Fruit fly (Drosophila melanogaster) whole organism, embryonic: Measurements from ENCODE around the gene CG32344.

Experiments
- Atf3 ChIP-seq: fragments of 200-800 bp; sonication (Bioruptor generic); optimal IDR thresholded peaks from 3 replicates; lab custom pipeline; 2016; ENCODE audit warnings: missing biosample characterization, missing genetic modification characterization
- CG12071 ChIP-seq: fragments of 200-800 bp; sonication (Bioruptor generic); optimal IDR thresholded peaks from 3 replicates; lab custom pipeline; 2018; ENCODE audit warnings: missing biosample characterization, mild to moderate bottlenecking, missing genetic modification characterization
- CG14667 ChIP-seq: fragments of 200-800 bp; sonication (Bioruptor generic); IDR thresholded peaks from 2 replicates; pipeline ENCODE4 v1.3.6; 2022; ENCODE audit warnings: missing biosample characterization, missing genetic modification characterization
- CG14965 ChIP-seq: fragments of 200-800 bp; sonication (Bioruptor generic); optimal IDR thresholded peaks from 2 replicates; lab custom pipeline; 2016; ENCODE audit warnings: missing biosample characterization, missing genetic modification characterization, borderline replicate concordance
- CG15011 ChIP-seq: fragments of 200-800 bp; sonication (Bioruptor generic); optimal IDR thresholded peaks from 3 replicates; lab custom pipeline; 2018; ENCODE audit warnings: missing biosample characterization, mild to moderate bottlenecking, missing genetic modification characterization
- CG15073 ChIP-seq: fragments of 200-800 bp; sonication (Bioruptor generic); optimal IDR thresholded peaks from 2 replicates; lab custom pipeline; 2016; ENCODE audit warnings: missing biosample characterization, missing genetic modification characterization
- CG15601 ChIP-seq: fragments of 200-800 bp; sonication (Bioruptor generic); optimal IDR thresholded peaks from 3 replicates; lab custom pipeline; 2019; ENCODE audit warnings: missing biosample characterization, mild to moderate bottlenecking, missing genetic modification characterization, moderate library complexity
- CG17186 ChIP-seq: fragments of 200-800 bp; sonication (Bioruptor generic); optimal IDR thresholded peaks from 3 replicates; lab custom pipeline; 2017; ENCODE audit warnings: missing biosample characterization, missing genetic modification reagents, missing genetic modification characterization
- CG2120 ChIP-seq: fragments of 200-800 bp; sonication (Bioruptor generic); optimal IDR thresholded peaks from 3 replicates; lab custom pipeline; 2016; ENCODE audit warnings: missing biosample characterization, missing genetic modification characterization
- CG32767 ChIP-seq: fragments of 200-800 bp; sonication (Bioruptor generic); IDR thresholded peaks from 2 replicates; pipeline ENCODE4 v1.3.6; 2022; ENCODE audit warnings: missing biosample characterization, missing genetic modification characterization
- CG43689 ChIP-seq: fragments of 200-800 bp; sonication (Bioruptor generic); IDR thresholded peaks from 2 replicates; pipeline ENCODE4 v1.3.6; 2022; ENCODE audit warnings: missing biosample characterization, missing genetic modification characterization
- CG4424 ChIP-seq: fragments of 200-800 bp; sonication (Bioruptor generic); optimal IDR thresholded peaks from 3 replicates; lab custom pipeline; 2016; ENCODE audit warnings: missing biosample characterization, missing genetic modification characterization
- CG4820 ChIP-seq: fragments of 200-800 bp; sonication (Bioruptor generic); optimal IDR thresholded peaks from 3 replicates; lab custom pipeline; 2016; ENCODE audit warnings: missing biosample characterization, missing genetic modification characterization
- CG6254 ChIP-seq: fragments of 200-800 bp; sonication (Bioruptor generic); optimal IDR thresholded peaks from 3 replicates; lab custom pipeline; 2017; ENCODE audit warnings: mild to moderate bottlenecking, missing biosample characterization, missing genetic modification reagents, missing genetic modification characterization
- CG6689 ChIP-seq: fragments of 200-800 bp; sonication (Bioruptor generic); IDR thresholded peaks from 2 replicates; pipeline ENCODE4 v1.3.6; 2022; ENCODE audit warnings: missing biosample characterization, missing genetic modification characterization
- CkIIα-i1 ChIP-seq: fragments of 200-800 bp; sonication (Bioruptor generic); IDR thresholded peaks from 2 replicates; pipeline ENCODE4 v1.3.6; 2022; ENCODE audit warnings: missing biosample characterization, missing genetic modification characterization
- CoRest ChIP-seq: fragments of 200-800 bp; sonication (Bioruptor generic); optimal IDR thresholded peaks from 3 replicates; lab custom pipeline; 2018; ENCODE audit warnings: missing biosample characterization, mild to moderate bottlenecking, missing genetic modification characterization, moderate library complexity
- D19B ChIP-seq: fragments of 200-800 bp; sonication (Bioruptor generic); optimal IDR thresholded peaks from 2 replicates; lab custom pipeline; 2017; ENCODE audit warnings: missing biosample characterization, mild to moderate bottlenecking, missing genetic modification characterization
- Hr39 ChIP-seq: fragments of >200 bp; optimal IDR thresholded peaks from 2 replicates; lab custom pipeline; 2017
- Mes4 ChIP-seq: fragments of 200-800 bp; sonication (Bioruptor generic); optimal IDR thresholded peaks from 2 replicates; lab custom pipeline; 2016; ENCODE audit warnings: missing biosample characterization, missing genetic modification characterization
- NK7.1 ChIP-seq: fragments of 200-800 bp; sonication (Bioruptor generic); optimal IDR thresholded peaks from 3 replicates; lab custom pipeline; 2016; ENCODE audit warnings: missing biosample characterization, missing genetic modification characterization
- Neu2 ChIP-seq: fragments of 200-800 bp; sonication (Bioruptor generic); optimal IDR thresholded peaks from 3 replicates; lab custom pipeline; 2016; ENCODE audit warnings: missing biosample characterization, missing genetic modification characterization, borderline replicate concordance
- Nf-YA ChIP-seq: fragments of 200-800 bp; sonication (Bioruptor generic); IDR thresholded peaks from 2 replicates; pipeline ENCODE4 v1.3.6; 2022; ENCODE audit warnings: missing biosample characterization, missing genetic modification characterization
- Ptx1 ChIP-seq: fragments of 200-800 bp; sonication (Bioruptor generic); IDR thresholded peaks from 2 replicates; pipeline ENCODE4 v1.3.6; 2022; ENCODE audit warnings: missing biosample characterization, missing genetic modification characterization
- Rx ChIP-seq: fragments of 200-800 bp; sonication (Bioruptor generic); IDR thresholded peaks from 2 replicates; pipeline ENCODE4 v1.3.6; 2022; ENCODE audit warnings: missing biosample characterization, missing genetic modification characterization
- Spps ChIP-seq: fragments of 200-800 bp; sonication (Bioruptor generic); optimal IDR thresholded peaks from 2 replicates; lab custom pipeline; 2018; ENCODE audit warnings: missing biosample characterization, mild to moderate bottlenecking, missing genetic modification characterization
- Taf1 ChIP-seq: fragments of 200-800 bp; sonication (Bioruptor generic); IDR thresholded peaks from 2 replicates; pipeline ENCODE4 v1.3.6; 2022; ENCODE audit warnings: missing biosample characterization, missing genetic modification characterization
- abd-A ChIP-seq: fragments of 200-800 bp; sonication (Bioruptor generic); optimal IDR thresholded peaks from 3 replicates; lab custom pipeline; 2019; ENCODE audit warnings: missing biosample characterization, mild to moderate bottlenecking, missing genetic modification characterization, moderate library complexity
- ac ChIP-seq: fragments of 200-800 bp; sonication (Bioruptor generic); optimal IDR thresholded peaks from 3 replicates; lab custom pipeline; 2017; ENCODE audit warnings: missing biosample characterization, mild to moderate bottlenecking, missing genetic modification characterization
- corto ChIP-seq: fragments of 200-800 bp; sonication (Bioruptor generic); optimal IDR thresholded peaks from 2 replicates; lab custom pipeline; 2016; ENCODE audit warnings: missing biosample characterization, mild to moderate bottlenecking, missing genetic modification characterization, moderate library complexity
- dimm ChIP-seq: fragments of 200-800 bp; sonication (Bioruptor generic); IDR thresholded peaks from 2 replicates; pipeline ENCODE4 v1.3.6; 2022; ENCODE audit warnings: missing biosample characterization, missing genetic modification characterization
- dysf ChIP-seq: fragments of 200-800 bp; sonication (Bioruptor generic); IDR thresholded peaks from 3 replicates; pipeline ENCODE4 v1.3.6; 2022; ENCODE audit warnings: missing biosample characterization, missing genetic modification characterization
- exex ChIP-seq: fragments of 200-800 bp; sonication (Bioruptor generic); optimal IDR thresholded peaks from 4 replicates; lab custom pipeline; 2018; ENCODE audit warnings: missing biosample characterization, mild to moderate bottlenecking, missing genetic modification characterization, moderate library complexity
- gce ChIP-seq: fragments of 200-800 bp; sonication (Bioruptor generic); IDR thresholded peaks from 3 replicates; pipeline ENCODE4 v1.3.6; 2022; ENCODE audit warnings: missing biosample characterization, missing genetic modification characterization
- ind ChIP-seq: fragments of 200-800 bp; sonication (Bioruptor generic); optimal IDR thresholded peaks from 3 replicates; lab custom pipeline; 2016; ENCODE audit warnings: missing biosample characterization, missing genetic modification characterization
- insv ChIP-seq, 2 experiments: fragments of 200-800 bp; sonication (Bioruptor generic); optimal IDR thresholded peaks; 3 replicates each; lab custom pipeline; 2016 to 2018; ENCODE audit warnings: missing biosample characterization in 2 of 2, missing genetic modification characterization in 2 of 2
- knrl ChIP-seq: fragments of 200-800 bp; sonication (Bioruptor generic); IDR thresholded peaks from 3 replicates; pipeline ENCODE4 v1.3.6; 2022; ENCODE audit warnings: missing biosample characterization, missing genetic modification characterization; ENCODE audit not compliant: partially characterized antibody
- lola ChIP-seq, 3 experiments: fragments of >200 bp in 2 of 3; fragments of 200-800 bp in 1 of 3; sonication (Bioruptor generic) in 1 of 3; optimal IDR thresholded peaks; 2 replicates each; lab custom pipeline; 2017 to 2019; ENCODE audit warnings: missing biosample characterization in 3 of 3, missing genetic modification characterization in 3 of 3, mild to moderate bottlenecking in 1 of 3, moderate library complexity in 1 of 3
- mam ChIP-seq: fragments of 200-800 bp; sonication (Bioruptor generic); optimal IDR thresholded peaks from 3 replicates; lab custom pipeline; 2016; ENCODE audit warnings: missing biosample characterization, missing genetic modification characterization
- nerfin-1 ChIP-seq: fragments of 200-800 bp; sonication (Bioruptor generic); optimal IDR thresholded peaks from 3 replicates; lab custom pipeline; 2019; ENCODE audit warnings: missing biosample characterization, mild to moderate bottlenecking, missing genetic modification characterization, moderate library complexity
- oc ChIP-seq: fragments of 200-800 bp; sonication (Bioruptor generic); optimal IDR thresholded peaks from 2 replicates; lab custom pipeline; 2018; ENCODE audit warnings: missing biosample characterization, mild to moderate bottlenecking, missing genetic modification characterization, moderate library complexity
- onecut ChIP-seq: fragments of 200-800 bp; sonication (Bioruptor generic); IDR thresholded peaks from 2 replicates; pipeline ENCODE4 v1.3.6; 2022; ENCODE audit warnings: missing biosample characterization, missing genetic modification characterization
- otp ChIP-seq: fragments of 200-800 bp; sonication (Bioruptor generic); IDR thresholded peaks from 3 replicates; pipeline ENCODE4, ENCODE4 v1.3.6; 2022; ENCODE audit warnings: missing biosample characterization, missing genetic modification characterization
- pan ChIP-seq, 4 experiments: fragments of >200 bp in 3 of 4; fragments of 200-800 bp in 1 of 4; sonication (Bioruptor generic) in 1 of 4; optimal IDR thresholded peaks in 3 of 4; IDR thresholded peaks in 1 of 4; 2 replicates each; pipeline versions ENCODE4 v1.3.6 to Lab custom; 2017 to 2022; ENCODE audit warnings: missing biosample characterization in 2 of 4, missing genetic modification characterization in 2 of 4, mixed read lengths in 1 of 4
- phol ChIP-seq: fragments of 200-800 bp; sonication (Bioruptor generic); optimal IDR thresholded peaks from 3 replicates; lab custom pipeline; 2018; ENCODE audit warnings: missing biosample characterization, mild to moderate bottlenecking, missing genetic modification characterization, moderate library complexity
- repo ChIP-seq: fragments of 200-800 bp; sonication (Bioruptor generic); optimal IDR thresholded peaks from 2 replicates; lab custom pipeline; 2016; ENCODE audit warnings: missing biosample characterization, missing genetic modification characterization
- row ChIP-seq: fragments of 200-800 bp; sonication (Bioruptor generic); IDR thresholded peaks from 3 replicates; pipeline ENCODE4 v1.3.6; 2022; ENCODE audit warnings: missing biosample characterization, missing genetic modification characterization
- tap ChIP-seq: fragments of 200-800 bp; optimal IDR thresholded peaks from 3 replicates; lab custom pipeline; 2019; ENCODE audit warnings: missing biosample characterization, mild to moderate bottlenecking, missing genetic modification characterization, moderate library complexity
- twi ChIP-seq: fragments of 200-800 bp; optimal IDR thresholded peaks from 2 replicates; lab custom pipeline; 2019; ENCODE audit warnings: missing biosample characterization, mild to moderate bottlenecking, missing genetic modification characterization, moderate library complexity

The CG32344 gene

DNA sequence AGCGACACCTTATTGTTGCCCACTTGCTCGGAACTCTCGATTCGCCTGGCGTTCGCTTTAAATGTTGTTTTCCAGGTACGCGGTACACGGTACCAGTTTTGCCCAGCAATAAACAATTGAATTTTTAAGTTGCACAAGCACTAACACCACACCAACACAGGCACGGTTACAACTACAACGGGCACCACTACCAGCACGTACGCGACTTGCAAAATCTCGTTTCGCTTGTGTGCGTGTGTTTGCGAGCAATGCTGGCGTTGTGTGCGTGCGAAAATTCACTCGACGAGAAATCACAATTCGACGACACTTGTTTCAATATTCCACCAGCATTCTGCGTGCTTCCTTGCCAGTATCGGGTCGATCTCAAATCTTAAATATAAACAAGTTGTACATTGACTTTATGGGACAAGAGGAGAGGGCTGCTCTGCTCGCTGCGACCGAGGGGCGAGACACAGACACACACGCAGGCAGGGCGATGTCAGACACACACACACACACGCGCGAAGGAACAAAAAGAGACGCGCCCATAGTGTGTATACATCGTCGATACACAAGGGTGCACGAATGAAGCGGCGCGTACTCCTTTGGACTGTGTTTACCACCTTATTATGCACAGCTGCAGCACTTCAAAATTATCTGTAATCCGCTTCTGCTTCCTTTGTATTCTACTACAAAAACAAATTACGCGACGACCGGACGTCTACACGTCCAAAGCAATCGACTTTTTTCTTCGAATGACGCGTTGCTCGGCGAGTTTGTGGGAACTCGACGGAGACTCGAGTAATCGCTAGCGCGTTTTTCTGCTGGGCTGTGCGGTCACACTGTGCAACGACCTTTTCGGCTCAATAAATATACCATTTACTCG lies 5.1 kb downstream of the CG32344 start, which contains the start of gene fwd (continued):
- TF ChIP-seq lola (GFP tag; optimal IDR thresholded peaks at IDR 0.05; lab: Kevin White, UChicago): no peak
- peak; percentile 71 for TF ChIP-seq D19B (GFP tag; lab: Kevin White, UChicago)
- TF ChIP-seq nerfin-1 (tag; lab: Kevin White, UChicago): peak; percentile 38
- no peak for TF ChIP-seq Atf3 (GFP tag; lab: Kevin White, UChicago)
- no peak for TF ChIP-seq ind (GFP tag; lab: Kevin White, UChicago)
- no peak for TF ChIP-seq CG4820 (GFP tag; lab: Kevin White, UChicago)
- no peak for TF ChIP-seq Nf-YA
- TF ChIP-seq twi: peak; percentile 47
- TF ChIP-seq CG14667 (GFP tag; lab: Robert Waterston, UW): no peak
- no peak for TF ChIP-seq CG43689 (GFP tag; lab: Robert Waterston, UW)
- TF ChIP-seq phol (tag; lab: Kevin White, UChicago): peak; percentile 46
- 0 out of 2 replicates have a peak, but pooled peaks have one; percentile 19 for TF ChIP-seq Ptx1
- TF ChIP-seq Mes4 (GFP tag; lab: Kevin White, UChicago): peak; percentile 46
- TF ChIP-seq row (GFP tag; lab: Robert Waterston, UW): no peak; the same call in 2 of the 3 replicates
- peak; percentile 74 for TF ChIP-seq onecut (GFP tag; lab: Robert Waterston, UW)
- no peak for TF ChIP-seq CG15011
- TF ChIP-seq Hr39: no peak
- TF ChIP-seq Rx: no peak
- TF ChIP-seq tap: peak; percentile 46
- TF ChIP-seq CG2120 (GFP tag; lab: Kevin White, UChicago): no peak
- no peak for TF ChIP-seq exex (tag; lab: Kevin White, UChicago)
- TF ChIP-seq ac: no peak
- no peak for TF ChIP-seq CG6689 (GFP tag; lab: Robert Waterston, UW)
- peak in 1 of 2 experiments; percentile 37 for TF ChIP-seq insv (GFP tag; optimal IDR thresholded peaks at IDR 0.05; lab: Kevin White, UChicago)
- no peak for TF ChIP-seq abd-A (tag; lab: Kevin White, UChicago)
- TF ChIP-seq CG15601: peak; percentile 52
- peak; percentile 76 for TF ChIP-seq CG17186 (GFP tag; lab: Kevin White, UChicago)
- TF ChIP-seq Taf1: no peak
- no peak for TF ChIP-seq Neu2
- TF ChIP-seq CG15073 (GFP tag; lab: Kevin White, UChicago): no peak
- no peak for TF ChIP-seq dysf (GFP tag; lab: Robert Waterston, UW)
- no peak for TF ChIP-seq CG12071 (GFP tag; lab: Kevin White, UChicago)
- no peak for TF ChIP-seq NK7.1 (GFP tag; lab: Kevin White, UChicago)
- TF ChIP-seq pan (optimal IDR thresholded peaks at IDR 0.05; lab: Kevin White, UChicago): no peak
- no peak for TF ChIP-seq pan (GFP tag; optimal IDR thresholded peaks at IDR 0.05 in 1 of 2, IDR thresholded peaks at IDR 0.05 in 1 of 2)
- TF ChIP-seq repo (GFP tag; lab: Kevin White, UChicago): no peak
- TF ChIP-seq CG32767: peak; percentile 87
- no peak for TF ChIP-seq otp (GFP tag; lab: Robert Waterston, UW)
- TF ChIP-seq CG6254 (GFP tag; lab: Kevin White, UChicago): no peak
- peak; percentile 58; the same call in 2 of the 3 replicates for TF ChIP-seq knrl
- peak; percentile 14 for TF ChIP-seq mam (GFP tag; lab: Kevin White, UChicago)
- peak; percentile 3 for TF ChIP-seq Spps (tag; lab: Kevin White, UChicago)
- no peak for TF ChIP-seq dimm (GFP tag; lab: Robert Waterston, UW)
- no peak for TF ChIP-seq CkIIα-i1 (GFP tag; lab: Robert Waterston, UW)
- TF ChIP-seq oc (tag; lab: Kevin White, UChicago): peak; percentile 69
- TF ChIP-seq CG14965 (GFP tag; lab: Kevin White, UChicago): no peak
- peak; percentile 15 for TF ChIP-seq CG4424
- TF ChIP-seq gce (GFP tag; lab: Robert Waterston, UW): no peak
- TF ChIP-seq CoRest (tag; lab: Kevin White, UChicago): peak; percentile 39
- no peak for TF ChIP-seq corto (GFP tag; lab: Kevin White, UChicago)
